Fruit fly (Drosophila melanogaster): ENCODE data around the gene robo2.

Gene robo2

dm6 chr2L:1420287-1420686 is at the start of gene robo2:
Gene robo2 (minus strand): TSS chr2L:1420453.
- no peak for TF ChIP-seq pan (optimal IDR thresholded peaks at IDR 0.05)
- TF ChIP-seq CG8478 (optimal IDR thresholded peaks at IDR 0.05), result no peak
- no peak for TF ChIP-seq Dll (optimal IDR thresholded peaks at IDR 0.05)
- TF ChIP-seq psq (optimal IDR thresholded peaks at IDR 0.05), result no peak
- TF ChIP-seq usp (GFP tag; optimal IDR thresholded peaks at IDR 0.05), result no peak
- no peak for TF ChIP-seq EcR (GFP tag; optimal IDR thresholded peaks at IDR 0.05)

dm6 chr2L:1470009-1470408 is 49.8 kb upstream of the robo2 start:
- TF ChIP-seq Dll (optimal IDR thresholded peaks at IDR 0.05), result no peak
- no peak for TF ChIP-seq CG8478 (optimal IDR thresholded peaks at IDR 0.05)
- no peak for TF ChIP-seq psq (optimal IDR thresholded peaks at IDR 0.05)
- no peak for TF ChIP-seq usp (GFP tag; optimal IDR thresholded peaks at IDR 0.05)
- no peak for TF ChIP-seq EcR (GFP tag; optimal IDR thresholded peaks at IDR 0.05)
- no peak for TF ChIP-seq pan (optimal IDR thresholded peaks at IDR 0.05)

- TF ChIP-seq psq (optimal IDR thresholded peaks at IDR 0.05), result no peak
- TF ChIP-seq EcR (GFP tag; optimal IDR thresholded peaks at IDR 0.05), result no peak
- no peak for TF ChIP-seq Dll (optimal IDR thresholded peaks at IDR 0.05)
- TF ChIP-seq pan (optimal IDR thresholded peaks at IDR 0.05), result no peak
- no peak for TF ChIP-seq usp (GFP tag; optimal IDR thresholded peaks at IDR 0.05)
- no peak for TF ChIP-seq CG8478 (optimal IDR thresholded peaks at IDR 0.05)
Observed at dm6 chr2L:1463362-1463908, 43.2 kb upstream of the robo2 start.

- TF ChIP-seq EcR (GFP tag; optimal IDR thresholded peaks at IDR 0.05) (no peak), usp (GFP tag; optimal IDR thresholded peaks at IDR 0.05) (no peak), psq (optimal IDR thresholded peaks at IDR 0.05) (no peak), Dll (optimal IDR thresholded peaks at IDR 0.05) (no peak), pan (optimal IDR thresholded peaks at IDR 0.05) (no peak), CG8478 (optimal IDR thresholded peaks at IDR 0.05) (no peak)
Observed at dm6 chr2L:1462136-1462535, 41.9 kb upstream of the robo2 start.

- TF ChIP-seq pan (optimal IDR thresholded peaks at IDR 0.05), result no peak
- TF ChIP-seq Dll (optimal IDR thresholded peaks at IDR 0.05), result no peak
- TF ChIP-seq CG8478 (optimal IDR thresholded peaks at IDR 0.05), result no peak
- TF ChIP-seq usp (GFP tag; optimal IDR thresholded peaks at IDR 0.05), result no peak
- no peak for TF ChIP-seq EcR (GFP tag; optimal IDR thresholded peaks at IDR 0.05)
- no peak for TF ChIP-seq psq (optimal IDR thresholded peaks at IDR 0.05)
Observed at dm6 chr2L:1460463-1461219, 40.4 kb upstream of the robo2 start.

- TF ChIP-seq Dll (optimal IDR thresholded peaks at IDR 0.05), result no peak
- no peak for TF ChIP-seq CG8478 (optimal IDR thresholded peaks at IDR 0.05)
- no peak for TF ChIP-seq psq (optimal IDR thresholded peaks at IDR 0.05)
- no peak for TF ChIP-seq EcR (GFP tag; optimal IDR thresholded peaks at IDR 0.05)
- no peak for TF ChIP-seq usp (GFP tag; optimal IDR thresholded peaks at IDR 0.05)
- no peak for TF ChIP-seq pan (optimal IDR thresholded peaks at IDR 0.05)
Observed at dm6 chr2L:1459344-1459743, 39.1 kb upstream of the robo2 start.

- no peak for TF ChIP-seq usp (GFP tag; optimal IDR thresholded peaks at IDR 0.05)
- TF ChIP-seq pan (optimal IDR thresholded peaks at IDR 0.05), result no peak
- no peak for TF ChIP-seq EcR (GFP tag; optimal IDR thresholded peaks at IDR 0.05)
- no peak for TF ChIP-seq psq (optimal IDR thresholded peaks at IDR 0.05)
- TF ChIP-seq Dll (optimal IDR thresholded peaks at IDR 0.05), result no peak
- no peak for TF ChIP-seq CG8478 (optimal IDR thresholded peaks at IDR 0.05)
Observed at dm6 chr2L:1458584-1459203, 38.4 kb upstream of the robo2 start.

dm6 chr2L:1456822-1457221 is 36.6 kb upstream of the robo2 start:
- no peak for TF ChIP-seq usp (GFP tag; optimal IDR thresholded peaks at IDR 0.05)

- TF ChIP-seq pan (optimal IDR thresholded peaks at IDR 0.05), result peak; percentile 23
- no peak for TF ChIP-seq EcR (GFP tag; optimal IDR thresholded peaks at IDR 0.05)
- no peak for TF ChIP-seq Dll (optimal IDR thresholded peaks at IDR 0.05)
Observed at dm6 chr2L:1456305-1456704, 36.1 kb upstream of the robo2 start.

- TF ChIP-seq psq (optimal IDR thresholded peaks at IDR 0.05) (no peak), Dll (optimal IDR thresholded peaks at IDR 0.05) (no peak), usp (GFP tag; optimal IDR thresholded peaks at IDR 0.05) (no peak), CG8478 (optimal IDR thresholded peaks at IDR 0.05) (no peak), EcR (GFP tag; optimal IDR thresholded peaks at IDR 0.05) (no peak), pan (optimal IDR thresholded peaks at IDR 0.05) (no peak)
Observed at dm6 chr2L:1455498-1455897, 35.2 kb upstream of the robo2 start.

dm6 chr2L:1449718-1450441 is 29.6 kb upstream of the robo2 start:
- no peak for TF ChIP-seq psq (optimal IDR thresholded peaks at IDR 0.05)
- no peak for TF ChIP-seq usp (GFP tag; optimal IDR thresholded peaks at IDR 0.05)
- TF ChIP-seq pan (optimal IDR thresholded peaks at IDR 0.05), result no peak
- TF ChIP-seq CG8478 (optimal IDR thresholded peaks at IDR 0.05), result no peak
- no peak for TF ChIP-seq Dll (optimal IDR thresholded peaks at IDR 0.05)
- TF ChIP-seq EcR (GFP tag; optimal IDR thresholded peaks at IDR 0.05), result no peak

dm6 chr2L:1448188-1448587 is 27.9 kb upstream of the robo2 start:
- TF ChIP-seq CG8478 (optimal IDR thresholded peaks at IDR 0.05), result no peak
- no peak for TF ChIP-seq pan (optimal IDR thresholded peaks at IDR 0.05)
- no peak for TF ChIP-seq usp (GFP tag; optimal IDR thresholded peaks at IDR 0.05)
- TF ChIP-seq psq (optimal IDR thresholded peaks at IDR 0.05), result no peak
- TF ChIP-seq Dll (optimal IDR thresholded peaks at IDR 0.05), result no peak
- TF ChIP-seq EcR (GFP tag; optimal IDR thresholded peaks at IDR 0.05), result no peak

Measured in whole organism.